Worm (Caenorhabditis elegans): ENCODE results near the gene F58G1.7.

DNA sequence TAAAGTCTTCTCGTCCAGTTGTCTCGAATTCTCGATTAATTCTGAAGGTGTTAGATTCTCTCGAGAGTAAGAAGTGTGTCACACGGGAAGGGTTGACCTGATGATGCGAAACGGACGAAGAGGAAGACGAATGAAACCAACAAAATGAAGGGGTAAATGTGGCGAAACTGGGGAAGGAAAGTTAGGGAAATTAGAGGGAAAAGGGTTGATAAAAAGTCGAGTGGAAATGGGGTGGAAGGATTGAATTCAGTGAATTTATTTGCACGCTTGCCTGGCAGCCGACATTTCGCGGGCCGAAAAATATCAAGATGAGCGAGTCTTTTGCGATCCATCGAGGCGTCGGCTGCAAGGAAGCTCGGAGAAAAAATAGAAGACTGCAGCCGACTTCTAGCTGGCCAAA is at the start of gene F58G1.7:
- no peak for TF ChIP-seq med-1 (GFP tag; optimal IDR thresholded peaks at IDR 0.05; ENCODE audit: insufficient read depth)
- TF ChIP-seq cog-1 (tag; optimal IDR thresholded peaks at IDR 0.05), result no peak
- TF ChIP-seq T22C8.4 (GFP tag; IDR thresholded peaks at IDR 0.05), result no peak
